Fruit fly (Drosophila melanogaster) whole organism, embryonic: ENCODE measurements around the gene bbg.

Source experiments
- Ada2b ChIP-seq: fragments of 200-800 bp; sonication (Bioruptor generic); IDR thresholded peaks from 2 replicates; pipeline ENCODE4 v1.3.6; 2022; ENCODE audit warnings: missing biosample characterization, missing genetic modification characterization
- CG10959 ChIP-seq: fragments of 200-800 bp; sonication (Bioruptor generic); IDR thresholded peaks from 2 replicates; pipeline ENCODE4 v1.3.6; 2022; ENCODE audit warnings: missing biosample characterization, missing genetic modification characterization
- CG1233 ChIP-seq: fragments of 200-800 bp; sonication (Bioruptor generic); optimal IDR thresholded peaks from 4 replicates; lab custom pipeline; 2018; ENCODE audit warnings: missing biosample characterization, mild to moderate bottlenecking, missing genetic modification characterization
- CG12391 ChIP-seq: fragments of 200-800 bp; sonication (Bioruptor generic); optimal IDR thresholded peaks from 3 replicates; lab custom pipeline; 2018; ENCODE audit warnings: missing biosample characterization, mild to moderate bottlenecking, missing genetic modification characterization, moderate library complexity
- CG12659 ChIP-seq: fragments of 200-800 bp; sonication (Bioruptor generic); optimal IDR thresholded peaks from 3 replicates; lab custom pipeline; 2017; ENCODE audit warnings: mild to moderate bottlenecking, missing biosample characterization, missing genetic modification reagents, missing genetic modification characterization
- CG13296 ChIP-seq: fragments of 200-800 bp; sonication (Bioruptor generic); optimal IDR thresholded peaks from 3 replicates; lab custom pipeline; 2018; ENCODE audit warnings: missing biosample characterization, mild to moderate bottlenecking, missing genetic modification characterization
- CG14014 ChIP-seq: fragments of 200-800 bp; sonication (Bioruptor generic); IDR thresholded peaks from 2 replicates; pipeline ENCODE4 v1.3.6; 2022; ENCODE audit warnings: missing biosample characterization, missing genetic modification characterization
- CG18764 ChIP-seq: fragments of 200-800 bp; sonication (Bioruptor generic); optimal IDR thresholded peaks from 3 replicates; lab custom pipeline; 2016; ENCODE audit warnings: missing biosample characterization, missing genetic modification characterization
- CG2875 ChIP-seq: fragments of 200-800 bp; sonication (Bioruptor generic); optimal IDR thresholded peaks from 2 replicates; lab custom pipeline; 2017; ENCODE audit warnings: missing biosample characterization, mild to moderate bottlenecking, missing genetic modification characterization, missing genetic modification reagents
- CG33213 ChIP-seq: fragments of 200-800 bp; sonication (Bioruptor generic); optimal IDR thresholded peaks from 3 replicates; lab custom pipeline; 2016; ENCODE audit warnings: missing biosample characterization, missing genetic modification characterization
- CG34224 ChIP-seq: fragments of 200-800 bp; sonication (Bioruptor generic); IDR thresholded peaks from 3 replicates; pipeline ENCODE4 v1.3.6; 2022; ENCODE audit warnings: missing biosample characterization, missing genetic modification characterization; ENCODE audit not compliant: partially characterized antibody
- CG34376 ChIP-seq: fragments of 200-800 bp; sonication (Bioruptor generic); optimal IDR thresholded peaks from 2 replicates; lab custom pipeline; 2018; ENCODE audit warnings: missing biosample characterization, mild to moderate bottlenecking, missing genetic modification characterization
- CG3838 ChIP-seq: fragments of 200-800 bp; sonication (Bioruptor generic); optimal IDR thresholded peaks from 3 replicates; lab custom pipeline; 2016; ENCODE audit warnings: missing biosample characterization, missing genetic modification characterization
- CG6254 ChIP-seq: fragments of 200-800 bp; sonication (Bioruptor generic); optimal IDR thresholded peaks from 3 replicates; lab custom pipeline; 2017; ENCODE audit warnings: mild to moderate bottlenecking, missing biosample characterization, missing genetic modification reagents, missing genetic modification characterization
- CG7556 ChIP-seq: fragments of 200-800 bp; sonication (Bioruptor generic); optimal IDR thresholded peaks from 2 replicates; lab custom pipeline; 2017; ENCODE audit warnings: missing biosample characterization, mild to moderate bottlenecking, missing genetic modification characterization
- CG7839 ChIP-seq: fragments of 200-800 bp; sonication (Bioruptor generic); optimal IDR thresholded peaks from 3 replicates; lab custom pipeline; 2018; ENCODE audit warnings: missing biosample characterization, mild to moderate bottlenecking, missing genetic modification characterization, moderate library complexity
- CG8089 ChIP-seq: fragments of 200-800 bp; sonication (Bioruptor generic); optimal IDR thresholded peaks from 3 replicates; lab custom pipeline; 2016; ENCODE audit warnings: missing biosample characterization, missing genetic modification characterization
- CG8359 ChIP-seq: fragments of 200-800 bp; sonication (Bioruptor generic); optimal IDR thresholded peaks from 2 replicates; lab custom pipeline; 2017; ENCODE audit warnings: missing biosample characterization, mild to moderate bottlenecking, missing genetic modification characterization, borderline replicate concordance
- CG8765 ChIP-seq: fragments of 200-800 bp; sonication (Bioruptor generic); IDR thresholded peaks from 2 replicates; pipeline ENCODE4 v1.3.6; 2022; ENCODE audit warnings: missing biosample characterization, missing genetic modification characterization
- CG9932 ChIP-seq: fragments of 200-800 bp; sonication (Bioruptor generic); IDR thresholded peaks from 2 replicates; pipeline ENCODE4 v1.3.6; 2022; ENCODE audit warnings: missing biosample characterization, missing genetic modification characterization
- D19A ChIP-seq: fragments of 200-800 bp; optimal IDR thresholded peaks from 3 replicates; lab custom pipeline; 2019; ENCODE audit warnings: missing biosample characterization, mild to moderate bottlenecking, missing genetic modification characterization, moderate library complexity
- Deaf1 ChIP-seq: fragments of 200-800 bp; optimal IDR thresholded peaks from 3 replicates; lab custom pipeline; 2019; ENCODE audit warnings: missing biosample characterization, mild to moderate bottlenecking, missing genetic modification characterization, moderate library complexity
- Dip3 ChIP-seq: fragments of 200-800 bp; sonication (Bioruptor generic); optimal IDR thresholded peaks from 3 replicates; lab custom pipeline; 2016; ENCODE audit warnings: missing biosample characterization, missing genetic modification characterization
- Dref ChIP-seq: fragments of 200-800 bp; sonication (Bioruptor generic); IDR thresholded peaks from 2 replicates; pipeline ENCODE4 v1.3.6; 2022; ENCODE audit warnings: missing biosample characterization, missing genetic modification characterization
- Elba2 ChIP-seq: fragments of 200-800 bp; sonication (Bioruptor generic); optimal IDR thresholded peaks from 3 replicates; lab custom pipeline; 2016; ENCODE audit warnings: missing biosample characterization, missing genetic modification characterization
- Fer3 ChIP-seq: fragments of 200-800 bp; sonication (Bioruptor generic); optimal IDR thresholded peaks from 2 replicates; lab custom pipeline; 2018; ENCODE audit warnings: missing biosample characterization, mild to moderate bottlenecking, missing genetic modification characterization, moderate library complexity
- Hey ChIP-seq: fragments of 200-800 bp; sonication (Bioruptor generic); optimal IDR thresholded peaks from 3 replicates; lab custom pipeline; 2018; ENCODE audit warnings: missing biosample characterization, mild to moderate bottlenecking, missing genetic modification characterization
- Optix ChIP-seq: fragments of 200-800 bp; sonication (Bioruptor generic); IDR thresholded peaks from 3 replicates; pipeline ENCODE4 v1.3.6; 2022; ENCODE audit warnings: missing biosample characterization, missing genetic modification characterization
- Rx ChIP-seq: fragments of 200-800 bp; sonication (Bioruptor generic); IDR thresholded peaks from 2 replicates; pipeline ENCODE4 v1.3.6; 2022; ENCODE audit warnings: missing biosample characterization, missing genetic modification characterization
- Six4 ChIP-seq: fragments of 200-800 bp; sonication (Bioruptor generic); optimal IDR thresholded peaks from 2 replicates; lab custom pipeline; 2016; ENCODE audit warnings: missing biosample characterization, missing genetic modification characterization
- az2 ChIP-seq: fragments of 200-800 bp; sonication (Bioruptor generic); optimal IDR thresholded peaks from 3 replicates; lab custom pipeline; 2016; ENCODE audit warnings: missing biosample characterization, missing genetic modification characterization
- br ChIP-seq: fragments of >200 bp; optimal IDR thresholded peaks from 2 replicates; lab custom pipeline; 2017
- cato ChIP-seq: fragments of 200-800 bp; sonication (Bioruptor generic); optimal IDR thresholded peaks from 2 replicates; lab custom pipeline; 2016; ENCODE audit warnings: missing biosample characterization, missing genetic modification characterization, borderline replicate concordance
- chm ChIP-seq: fragments of 200-800 bp; sonication (Bioruptor generic); IDR thresholded peaks from 2 replicates; pipeline ENCODE4 v1.3.6; 2022; ENCODE audit warnings: missing biosample characterization, missing genetic modification characterization
- crc ChIP-seq: fragments of 200-800 bp; sonication (Bioruptor generic); optimal IDR thresholded peaks from 2 replicates; lab custom pipeline; 2016; ENCODE audit warnings: missing biosample characterization, missing genetic modification characterization
- croc ChIP-seq: fragments of 200-800 bp; sonication (Bioruptor generic); conservative IDR thresholded peaks from 3 replicates; pipeline ENCODE4 v1.3.6; 2022; ENCODE audit warnings: missing biosample characterization, missing genetic modification characterization
- cwo ChIP-seq: fragments of 200-800 bp; sonication (Bioruptor generic); optimal IDR thresholded peaks from 3 replicates; lab custom pipeline; 2017; ENCODE audit warnings: missing biosample characterization, missing genetic modification characterization, mild to moderate bottlenecking, moderate library complexity, missing genetic modification reagents
- da ChIP-seq: fragments of 200-800 bp; sonication (Bioruptor generic); optimal IDR thresholded peaks from 2 replicates; lab custom pipeline; 2016; ENCODE audit warnings: missing biosample characterization, missing genetic modification characterization
- ewg ChIP-seq: fragments of 200-800 bp; sonication (Bioruptor generic); optimal IDR thresholded peaks from 3 replicates; lab custom pipeline; 2017; ENCODE audit warnings: mild to moderate bottlenecking, missing biosample characterization, missing genetic modification reagents, missing genetic modification characterization
- fru ChIP-seq: fragments of >200 bp; optimal IDR thresholded peaks from 2 replicates; lab custom pipeline; 2017
- gcm2 ChIP-seq: fragments of 200-800 bp; sonication (Bioruptor generic); optimal IDR thresholded peaks from 2 replicates; lab custom pipeline; 2016; ENCODE audit warnings: missing biosample characterization, missing genetic modification characterization
- gro ChIP-seq: fragments of 200-800 bp; sonication (Bioruptor generic); optimal IDR thresholded peaks from 2 replicates; lab custom pipeline; 2016; ENCODE audit warnings: missing biosample characterization, missing genetic modification characterization
- jigr1 ChIP-seq: fragments of 200-800 bp; sonication (Bioruptor generic); IDR thresholded peaks from 3 replicates; pipeline ENCODE4 v1.3.6; 2022; ENCODE audit warnings: missing biosample characterization, missing genetic modification characterization
- lbe ChIP-seq: fragments of 200-800 bp; sonication (Bioruptor generic); optimal IDR thresholded peaks from 2 replicates; lab custom pipeline; 2016; ENCODE audit warnings: missing biosample characterization, mild to moderate bottlenecking, missing genetic modification characterization
- nau ChIP-seq: fragments of 200-800 bp; sonication (Bioruptor generic); optimal IDR thresholded peaks from 3 replicates; lab custom pipeline; 2017; ENCODE audit warnings: missing biosample characterization, mild to moderate bottlenecking, missing genetic modification characterization, missing genetic modification reagents
- oc ChIP-seq: fragments of 200-800 bp; sonication (Bioruptor generic); optimal IDR thresholded peaks from 2 replicates; lab custom pipeline; 2018; ENCODE audit warnings: missing biosample characterization, mild to moderate bottlenecking, missing genetic modification characterization, moderate library complexity
- pfk ChIP-seq: fragments of 200-800 bp; sonication (Bioruptor generic); optimal IDR thresholded peaks from 2 replicates; lab custom pipeline; 2018; ENCODE audit warnings: missing biosample characterization, mild to moderate bottlenecking, missing genetic modification characterization, moderate library complexity
- pnt ChIP-seq: fragments of 200-800 bp; sonication (Bioruptor generic); optimal IDR thresholded peaks from 3 replicates; lab custom pipeline; 2016; ENCODE audit warnings: missing biosample characterization, missing genetic modification characterization
- so ChIP-seq: fragments of 200-800 bp; sonication (Bioruptor generic); IDR thresholded peaks from 3 replicates; pipeline ENCODE4 v1.3.6; 2022; ENCODE audit warnings: missing biosample characterization, missing genetic modification characterization
- sob ChIP-seq: fragments of 200-800 bp; sonication (Bioruptor generic); IDR thresholded peaks from 2 replicates; pipeline ENCODE4 v1.3.6; 2022; ENCODE audit warnings: missing biosample characterization, missing genetic modification characterization
- tin ChIP-seq: fragments of 200-800 bp; sonication (Bioruptor generic); optimal IDR thresholded peaks from 3 replicates; lab custom pipeline; 2016; ENCODE audit warnings: missing biosample characterization, missing genetic modification characterization
- trh ChIP-seq: fragments of 200-800 bp; sonication (Bioruptor generic); optimal IDR thresholded peaks from 2 replicates; lab custom pipeline; 2016; ENCODE audit warnings: missing biosample characterization, missing genetic modification characterization
- z ChIP-seq: fragments of 200-800 bp; sonication (Bioruptor generic); IDR thresholded peaks from 3 replicates; pipeline ENCODE4 v1.3.6; 2022; ENCODE audit warnings: missing biosample characterization, missing genetic modification characterization

bbg gene

DNA sequence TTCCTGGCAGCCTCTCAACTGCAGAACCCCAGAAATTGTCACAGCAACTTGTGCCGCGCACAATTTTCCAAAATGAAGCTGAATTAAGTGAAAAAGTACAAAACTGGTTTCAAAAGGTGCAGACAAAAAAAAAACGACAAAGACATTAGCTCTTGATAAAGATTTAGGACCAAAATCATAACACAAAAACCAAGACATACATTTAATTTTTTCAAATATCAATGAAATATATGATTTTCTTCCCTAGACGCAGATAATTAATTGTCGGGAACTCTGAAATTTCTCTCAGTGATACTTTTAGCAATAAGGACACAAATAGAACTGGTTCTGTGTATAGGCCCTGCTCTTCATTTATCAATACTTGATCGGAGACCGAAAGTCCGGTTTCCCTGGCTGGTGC is 171.4 kb downstream of the bbg start (continued):
- TF ChIP-seq CG1233 (no peak), CG10959 (GFP tag; lab: Robert Waterston, UW) (peak; percentile 51), CG2875 (GFP tag; lab: Kevin White, UChicago) (peak; percentile 12), pfk (GFP tag; lab: Kevin White, UChicago) (no peak), CG9932 (GFP tag; lab: Robert Waterston, UW) (no peak), da (GFP tag; lab: Kevin White, UChicago) (no peak), crc (GFP tag; lab: Kevin White, UChicago) (no peak), sob (GFP tag; lab: Robert Waterston, UW) (no peak; the same call in 1 of the 2 replicates), cato (no peak), CG14014 (no peak), CG13296 (GFP tag; lab: Kevin White, UChicago) (no peak), trh (no peak), so (GFP tag; lab: Robert Waterston, UW) (no peak), Rx (GFP tag; lab: Robert Waterston, UW) (no peak), CG3838 (GFP tag; lab: Kevin White, UChicago) (no peak), Six4 (GFP tag; lab: Kevin White, UChicago) (no peak), pnt (GFP tag; lab: Kevin White, UChicago) (peak; percentile 34), br (lab: Kevin White, UChicago) (no peak), Hey (tag; lab: Kevin White, UChicago) (no peak), lbe (GFP tag; lab: Kevin White, UChicago) (peak; percentile 90), Ada2b (GFP tag; lab: Robert Waterston, UW) (no peak), nau (GFP tag; lab: Kevin White, UChicago) (no peak), CG18764 (GFP tag; lab: Kevin White, UChicago) (no peak), cwo (GFP tag; lab: Kevin White, UChicago) (no peak), CG8089 (GFP tag; lab: Kevin White, UChicago) (peak; percentile 9), gro (GFP tag; lab: Kevin White, UChicago) (no peak), Elba2 (GFP tag; lab: Kevin White, UChicago) (no peak), Dip3 (GFP tag; lab: Kevin White, UChicago) (no peak), D19A (peak; percentile 9), jigr1 (GFP tag; lab: Robert Waterston, UW) (no peak), ewg (GFP tag; lab: Kevin White, UChicago) (peak; percentile 0), CG12391 (tag; lab: Kevin White, UChicago) (peak; percentile 74), Optix (GFP tag; lab: Robert Waterston, UW) (no peak), CG12659 (GFP tag; lab: Kevin White, UChicago) (no peak), fru (no peak), chm (GFP tag; lab: Robert Waterston, UW) (peak; percentile 76; the same call in 1 of the 2 replicates), CG7839 (tag; lab: Kevin White, UChicago) (peak; percentile 46), tin (peak; percentile 44), oc (tag; lab: Kevin White, UChicago) (no peak), CG8765 (GFP tag; lab: Robert Waterston, UW) (no peak; the same call in 1 of the 2 replicates), Deaf1 (tag; lab: Kevin White, UChicago) (no peak), CG8359 (GFP tag; lab: Kevin White, UChicago) (no peak), z (GFP tag; lab: Robert Waterston, UW) (no peak), CG34376 (no peak), CG34224 (GFP tag; lab: Robert Waterston, UW) (no peak), CG6254 (GFP tag; lab: Kevin White, UChicago) (no peak), CG33213 (GFP tag; lab: Kevin White, UChicago) (no peak), Dref (GFP tag; lab: Robert Waterston, UW) (no peak), az2 (GFP tag; lab: Kevin White, UChicago) (peak; percentile 70), croc (GFP tag; lab: Robert Waterston, UW) (peak; percentile 26; the same call in 1 of the 3 replicates), Fer3 (no peak), CG7556 (GFP tag; lab: Kevin White, UChicago) (peak; percentile 31), gcm2 (GFP tag; lab: Kevin White, UChicago) (no peak)
